Fruit fly (Drosophila melanogaster) whole organism: Measurements from ENCODE around the gene yellow-h.

Source experiments
- Dll ChIP-seq: fragments of >200 bp; optimal IDR thresholded peaks from 2 replicates; lab custom pipeline; 2017
- EcR ChIP-seq, 2 experiments: fragments of >200 bp; optimal IDR thresholded peaks; 2 replicates each; lab custom pipeline; 2017; ENCODE audit warnings: missing biosample characterization in 2 of 2, missing genetic modification characterization in 2 of 2, missing genetic modification reagents in 2 of 2
- pan ChIP-seq: fragments of >200 bp; optimal IDR thresholded peaks from 2 replicates; lab custom pipeline; 2017
- psq ChIP-seq: fragments of >200 bp; optimal IDR thresholded peaks from 2 replicates; lab custom pipeline; 2017
- usp ChIP-seq: fragments of >200 bp; optimal IDR thresholded peaks from 2 replicates; lab custom pipeline; 2017; ENCODE audit warnings: missing biosample characterization, missing genetic modification characterization, mixed read lengths

- TF ChIP-seq pan (lab: Kevin White, UChicago) (no peak), EcR (GFP tag; optimal IDR thresholded peaks at IDR 0.05; lab: Kevin White, UChicago) (no peak), psq (lab: Kevin White, UChicago) (no peak), Dll (lab: Kevin White, UChicago) (no peak), usp (GFP tag; lab: Kevin White, UChicago) (no peak)
Observed at dm6 chr4:226751-227150, 971 bp upstream of the yellow-h start.
